Worm (Caenorhabditis elegans) whole organism, dauer: Measurements from ENCODE around the gene nhr-203.

Experiments
- unc-62 ChIP-seq: sonication (generic microtip); optimal IDR thresholded peaks from 2 replicates; lab custom pipeline; 2017; ENCODE audit warnings: missing biosample characterization, missing genetic modification reagents, missing genetic modification characterization

Gene nhr-203

DNA sequence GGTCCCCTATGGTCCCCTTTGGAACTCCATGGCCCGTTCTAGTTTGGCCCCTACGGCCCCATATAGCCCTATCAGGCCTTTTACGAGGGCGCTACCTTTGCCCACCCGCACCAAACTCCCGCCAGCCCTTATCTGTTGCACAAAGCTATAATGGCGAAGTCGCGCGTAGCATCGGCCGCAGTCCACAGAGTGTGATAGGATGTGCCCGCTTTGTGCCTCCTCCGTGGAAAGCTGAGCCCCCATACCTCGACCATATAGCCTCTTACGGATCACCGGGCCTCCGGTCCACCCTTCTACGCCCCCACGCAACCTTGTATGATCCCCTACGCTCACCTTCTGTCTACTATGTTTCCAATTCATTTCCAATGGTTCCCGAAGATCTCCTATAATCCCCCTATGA, 12.6 kb upstream of the nhr-203 start:
- no peak for TF ChIP-seq unc-62 (GFP tag; lab: Kevin White, UChicago)

DNA sequence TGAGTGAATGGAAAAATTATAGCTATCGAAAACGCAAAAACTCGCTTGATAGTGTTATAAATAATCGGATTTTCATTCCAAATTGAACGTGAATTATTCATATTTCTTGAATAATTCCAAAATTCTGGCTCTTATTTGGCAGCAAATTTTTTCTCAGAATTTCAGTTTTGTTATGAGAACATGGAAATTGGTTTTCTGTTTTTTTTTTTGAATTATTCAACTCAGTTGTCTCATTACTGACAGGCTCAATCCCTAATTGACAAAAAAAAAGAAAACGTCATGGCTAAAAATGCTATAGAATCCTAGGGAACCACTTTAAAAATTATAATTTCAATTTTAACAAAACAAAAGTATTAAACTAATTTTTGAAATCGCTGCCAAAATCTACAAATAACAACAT, 10.5 kb upstream of the nhr-203 start, which contains the start of gene srh-35:
Gene srh-35, minus strand, starts transcription at position 101 of the 400 bp plus-strand sequence.
- TF ChIP-seq unc-62 (GFP tag; lab: Kevin White, UChicago) = no peak

DNA sequence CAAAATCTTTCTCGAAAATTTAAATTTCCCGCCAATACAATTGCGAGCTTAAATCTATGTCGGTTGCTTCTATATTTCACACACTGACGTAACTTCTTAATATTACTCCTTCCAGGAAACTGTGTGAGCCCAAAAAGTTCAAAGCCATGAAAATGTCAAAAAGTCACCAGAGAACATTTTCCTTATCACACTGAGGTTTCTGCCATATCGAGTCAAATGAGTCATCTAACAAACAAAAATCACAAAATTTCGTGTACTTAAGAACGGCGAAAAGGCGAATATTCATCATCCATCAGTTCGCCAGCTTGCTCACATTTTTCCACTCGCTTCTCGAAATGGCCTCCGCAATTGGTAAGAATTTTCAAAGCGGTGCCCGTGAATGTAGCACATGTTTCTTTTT, 9.9 kb upstream of the nhr-203 start, which contains the start of gene M02H5.8:
Gene M02H5.8, plus strand, starts transcription at position 297 of the 400 bp plus-strand sequence.
- no peak for TF ChIP-seq unc-62 (GFP tag; lab: Kevin White, UChicago)

DNA sequence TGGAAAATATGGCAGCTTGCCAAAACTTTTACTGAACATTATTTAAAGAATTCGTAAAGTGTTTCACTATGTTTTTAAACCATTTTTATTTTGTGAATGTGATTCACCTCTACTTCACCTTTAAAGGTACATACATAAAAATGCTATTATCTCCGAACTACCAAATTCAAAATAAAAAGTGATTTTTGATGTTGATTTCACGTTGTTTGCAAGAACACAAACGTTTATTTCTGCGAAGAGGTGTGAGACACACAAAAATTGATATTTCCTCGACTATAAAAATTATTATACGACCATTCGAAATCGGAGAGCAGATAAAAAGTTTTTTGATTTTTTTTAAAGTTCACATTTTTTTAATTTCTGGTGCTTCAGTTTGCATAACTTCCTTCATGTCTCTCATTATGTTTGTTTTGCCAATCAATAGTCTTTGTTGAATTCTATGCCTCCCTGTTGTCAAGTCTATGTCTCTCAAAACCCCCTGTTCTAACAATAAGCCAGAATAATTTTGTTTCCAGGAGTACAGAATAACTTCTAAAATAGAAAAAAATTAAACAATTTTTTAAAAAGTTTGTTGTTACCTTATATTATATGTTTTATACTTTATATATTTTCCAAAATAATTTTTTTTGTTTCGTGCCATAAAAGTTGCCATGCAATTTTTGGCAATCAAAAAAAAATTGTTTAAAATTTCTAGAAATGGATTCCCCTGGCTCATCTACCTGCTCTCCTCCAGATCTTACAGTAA, 8.7 kb upstream of the nhr-203 start, which contains the start of gene nhr-123:
Gene nhr-123, plus strand, starts transcription at position 695 of the 745 bp plus-strand sequence.
- TF ChIP-seq unc-62 (GFP tag; lab: Kevin White, UChicago) = no peak

DNA sequence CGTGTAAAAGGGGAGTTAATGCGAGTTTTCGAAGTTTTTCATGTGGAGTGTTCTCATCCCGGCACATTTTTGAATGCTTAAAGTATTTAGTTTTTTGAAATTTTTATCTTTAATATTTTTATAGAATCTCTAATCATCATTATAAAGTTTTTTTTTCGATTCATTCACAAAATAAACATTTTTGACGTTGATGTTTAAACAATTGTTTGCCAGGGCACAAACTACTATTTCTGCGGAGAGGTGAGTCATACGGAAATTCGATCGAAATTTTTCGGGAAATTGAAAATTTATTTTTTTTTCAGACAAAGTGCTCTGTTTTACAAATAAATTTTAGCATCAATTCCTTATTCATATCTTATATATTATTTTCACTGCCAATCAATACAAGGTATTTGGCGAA, 6.0 kb upstream of the nhr-203 start, which contains the start of gene nhr-98:
Gene nhr-98, plus strand, starts transcription at position 301 of the 400 bp plus-strand sequence.
- TF ChIP-seq unc-62 (GFP tag; lab: Kevin White, UChicago) = no peak

DNA sequence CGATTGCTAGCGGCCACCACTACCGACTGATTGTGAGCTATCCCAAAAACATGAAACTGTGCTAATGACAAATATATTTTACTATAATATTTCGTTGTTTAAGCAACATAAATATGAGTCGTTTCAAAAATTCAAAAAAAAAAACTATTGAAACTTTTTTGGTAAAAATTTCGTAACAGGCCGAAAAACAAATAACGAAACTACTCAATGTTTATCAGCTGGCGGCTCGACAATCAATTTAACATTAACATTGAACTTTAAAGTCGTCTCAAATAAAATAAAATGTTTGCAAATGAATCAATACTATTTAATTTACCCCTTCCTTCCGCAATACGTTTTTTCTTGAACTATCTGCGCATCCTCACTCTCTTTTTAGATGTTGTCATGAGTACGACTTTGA, 1.8 kb upstream of the nhr-203 start:
- no peak for TF ChIP-seq unc-62 (GFP tag; lab: Kevin White, UChicago)

DNA sequence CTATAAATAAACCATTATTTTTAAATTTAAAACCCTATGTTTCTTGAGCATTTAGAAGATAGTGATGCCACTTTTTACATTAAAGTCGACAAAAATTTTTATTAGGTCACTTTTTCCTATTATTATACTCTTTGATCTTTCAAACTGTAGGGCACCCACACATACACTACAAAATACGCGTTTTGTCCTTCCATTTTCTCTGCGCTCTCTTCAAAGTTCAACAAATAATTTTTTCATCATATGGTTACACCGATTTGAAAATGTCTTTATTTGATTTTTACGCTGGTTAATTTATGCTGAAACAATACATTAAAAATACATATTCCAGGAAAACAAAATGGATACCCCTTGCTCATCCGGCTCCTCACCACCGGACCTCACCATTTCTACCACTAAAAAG, 2.7 kb downstream of the nhr-203 start, which contains the start of gene nhr-202:
Gene nhr-202, plus strand, starts transcription at position 326 of the 400 bp plus-strand sequence.
- TF ChIP-seq unc-62 (GFP tag; lab: Kevin White, UChicago) = no peak

DNA sequence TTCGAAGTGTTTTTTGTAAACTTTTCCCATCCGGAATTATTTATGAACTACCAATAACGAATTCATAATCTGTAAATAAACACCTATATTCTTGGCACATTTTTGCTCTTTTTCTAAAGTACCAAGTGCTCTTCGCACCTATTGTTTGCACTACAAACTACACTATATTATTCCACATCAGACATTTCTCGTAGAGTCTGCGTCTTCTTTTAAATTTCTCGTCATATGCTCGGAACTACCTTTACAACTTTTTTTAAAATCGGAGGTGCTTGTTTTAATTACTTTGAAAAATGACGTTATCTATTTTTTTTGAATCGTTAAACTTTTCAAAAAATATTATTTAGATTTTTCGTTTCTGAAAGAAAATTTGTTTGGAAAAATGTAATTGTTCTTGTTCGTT, 5.2 kb downstream of the nhr-203 start, which contains the start of gene nhr-201:
Gene nhr-201, plus strand, starts transcription at position 29 of the 400 bp plus-strand sequence.
- TF ChIP-seq unc-62 (GFP tag; lab: Kevin White, UChicago) = no peak

DNA sequence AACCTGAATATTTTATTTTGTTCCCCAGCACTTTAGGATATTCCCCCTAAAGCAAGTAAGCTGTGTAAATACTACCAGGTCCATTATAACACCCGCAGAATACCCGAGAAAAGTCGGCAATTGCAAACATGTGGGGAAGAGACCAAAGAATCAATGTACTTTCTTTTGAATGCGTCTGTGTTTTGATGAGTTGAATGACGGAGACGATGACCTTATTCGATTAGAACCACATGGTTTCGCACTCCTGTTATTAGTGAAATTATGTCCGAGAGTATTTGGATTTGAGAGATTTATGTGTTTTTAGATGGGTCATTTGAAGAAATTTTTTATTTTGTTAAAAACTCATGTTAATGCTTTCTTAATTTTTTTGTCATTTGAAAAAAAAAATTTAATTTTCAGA, 5.8 kb downstream of the nhr-203 start:
- no peak for TF ChIP-seq unc-62 (GFP tag; lab: Kevin White, UChicago)

DNA sequence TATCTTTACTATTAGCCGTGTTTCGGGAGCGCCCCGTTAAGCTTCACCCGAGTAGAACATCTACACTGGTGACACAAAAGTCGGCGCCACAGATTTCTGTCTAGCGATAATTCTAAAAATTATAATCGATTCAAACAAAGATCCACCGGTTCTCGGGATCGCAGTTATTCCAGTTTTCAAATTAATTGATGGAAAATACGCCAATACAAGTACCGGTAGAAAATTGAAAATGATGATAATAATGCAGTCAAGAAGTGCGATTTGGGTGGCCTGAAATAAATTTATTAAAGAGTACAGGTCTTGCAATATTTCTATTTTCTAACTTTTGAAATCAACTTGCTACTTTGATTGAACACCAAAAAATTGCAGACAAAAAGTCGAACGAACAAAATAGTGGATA, 7.9 kb downstream of the nhr-203 start:
- TF ChIP-seq unc-62 (GFP tag; lab: Kevin White, UChicago) = no peak

DNA sequence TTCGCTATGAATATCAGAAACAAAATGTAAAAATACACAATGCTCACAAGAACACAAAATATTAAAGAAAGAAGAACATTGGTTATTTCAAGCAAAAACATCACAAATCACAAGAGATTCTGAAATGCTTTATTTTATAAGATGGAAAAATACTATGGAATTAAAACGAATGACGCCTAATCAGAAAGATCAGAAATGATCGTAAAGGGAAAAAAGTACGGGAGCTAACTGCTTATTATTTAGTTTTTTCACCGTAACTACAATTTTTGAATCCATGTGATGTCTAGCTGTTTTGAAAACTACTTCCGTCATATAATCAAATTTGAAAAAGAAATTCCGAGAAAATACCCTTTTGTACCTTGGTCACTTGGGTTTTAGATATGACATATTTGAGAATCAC, 8.9 kb downstream of the nhr-203 start, which contains the start of gene srbc-57:
Gene srbc-57, minus strand, starts transcription at position 101 of the 400 bp plus-strand sequence.
- no peak for TF ChIP-seq unc-62 (GFP tag; lab: Kevin White, UChicago)

DNA sequence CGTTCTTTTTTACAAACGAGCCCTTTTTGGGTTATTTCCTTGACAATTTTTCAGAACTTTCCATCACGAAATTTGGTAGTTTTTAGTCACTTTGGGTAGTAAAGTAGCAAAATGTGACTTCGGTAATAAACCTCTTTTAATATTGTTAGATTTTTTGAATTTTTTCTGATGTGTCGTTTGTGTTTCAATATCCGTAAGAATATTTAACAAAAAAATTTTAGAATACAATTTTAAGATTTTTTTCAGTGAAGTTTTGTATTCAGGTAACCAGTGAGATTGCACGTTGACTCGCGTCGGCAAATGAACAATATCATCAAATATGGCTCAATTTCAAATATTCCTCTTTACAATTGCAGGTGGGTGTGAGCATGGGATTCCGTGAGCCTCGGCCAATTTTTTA, 13.0 kb downstream of the nhr-203 start, which contains the start of gene srt-31:
Gene srt-31, plus strand, starts transcription at position 301 of the 400 bp plus-strand sequence.
- no peak for TF ChIP-seq unc-62 (GFP tag; lab: Kevin White, UChicago)

DNA sequence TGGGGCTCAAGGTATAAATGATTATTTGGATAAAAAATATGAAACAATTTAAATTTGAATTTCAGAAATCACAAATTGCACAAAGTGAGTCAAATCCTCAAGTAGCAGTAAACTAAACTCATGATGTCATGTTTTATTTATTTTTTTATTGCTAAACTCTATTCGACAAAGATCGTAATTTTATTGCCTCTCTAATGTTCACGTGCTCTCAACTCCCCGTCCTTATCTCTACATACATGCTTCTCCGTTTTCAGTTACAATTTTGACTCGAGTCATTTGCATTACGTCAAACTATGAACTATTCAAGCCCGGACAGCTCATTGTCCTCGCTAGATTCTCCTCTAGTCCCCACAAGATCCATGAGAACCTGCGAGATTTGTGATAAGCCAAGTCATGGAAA, 14.9 kb downstream of the nhr-203 start, which contains the start of gene nhr-99:
Gene nhr-99, plus strand, starts transcription at position 263 of the 400 bp plus-strand sequence.
- no peak for TF ChIP-seq unc-62 (GFP tag; lab: Kevin White, UChicago)

DNA sequence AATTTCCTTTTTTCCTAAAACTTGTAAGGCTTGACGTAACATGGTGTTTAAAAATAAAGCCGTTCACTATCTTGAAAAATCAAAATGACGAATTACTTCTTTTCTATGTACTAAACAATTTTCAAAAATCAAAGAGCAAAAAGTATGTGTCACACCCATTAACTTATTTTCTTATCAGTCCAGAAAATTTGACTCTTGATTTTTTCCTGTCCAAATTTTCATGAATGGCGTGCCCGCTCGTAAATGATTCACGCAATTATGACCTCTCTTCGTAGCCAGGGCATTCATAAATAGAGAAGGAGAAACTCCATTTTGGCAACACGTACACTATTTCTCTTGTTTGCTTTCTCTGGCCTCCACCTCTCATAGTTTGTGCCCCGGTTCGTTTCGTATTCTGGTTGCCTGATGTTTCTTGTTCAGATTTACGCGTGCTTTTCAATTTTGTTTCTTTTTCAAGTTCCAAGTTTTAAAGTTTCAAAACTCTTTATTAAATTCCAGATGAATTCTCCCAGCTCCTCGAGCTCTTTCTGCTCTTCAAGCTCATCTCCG, 18.1 kb downstream of the nhr-203 start, which contains the start of gene nhr-55:
Gene nhr-55, plus strand, starts transcription at position 499 of the 549 bp plus-strand sequence.
- TF ChIP-seq unc-62 (GFP tag; lab: Kevin White, UChicago) = no peak

DNA sequence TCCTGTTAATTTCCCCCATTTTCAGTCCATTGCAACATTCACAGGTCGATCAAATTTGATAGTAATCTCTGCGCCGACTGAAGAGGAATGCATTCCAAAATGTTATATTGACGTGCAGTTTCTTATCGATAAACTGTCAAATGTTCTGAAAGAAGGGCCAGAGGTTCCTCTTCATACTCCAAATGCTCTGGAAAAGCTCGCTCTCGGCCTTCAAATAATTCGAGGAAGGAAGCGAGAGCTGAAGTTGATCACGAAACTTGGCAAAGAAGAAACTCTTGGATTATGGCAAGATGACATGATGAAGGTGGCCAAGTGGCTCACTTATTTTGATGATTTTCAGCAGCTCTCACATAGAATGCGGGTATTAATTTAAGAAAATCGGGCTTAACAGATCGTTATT, 19.5 kb downstream of the nhr-203 start:
- TF ChIP-seq unc-62 (GFP tag; lab: Kevin White, UChicago) = no peak

DNA sequence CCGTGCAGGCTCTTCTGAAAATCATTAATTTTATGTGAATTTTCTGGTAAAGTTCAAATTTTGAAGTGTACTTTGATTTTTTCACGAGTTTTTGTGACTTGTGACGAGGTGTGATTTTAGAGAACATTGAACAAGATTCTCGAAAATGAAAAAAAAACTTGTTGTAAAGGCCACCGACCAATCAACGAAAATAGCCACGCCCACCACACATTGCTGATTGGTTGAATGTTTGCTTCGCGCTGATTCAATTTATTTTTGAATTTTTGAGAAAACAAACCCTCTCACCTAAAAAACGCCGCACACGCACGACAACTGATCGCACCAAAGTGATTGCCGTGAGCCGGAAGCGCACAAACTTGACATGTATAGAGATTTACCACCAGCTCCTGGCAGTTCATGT, 23.3 kb downstream of the nhr-203 start:
- no peak for TF ChIP-seq unc-62 (GFP tag; lab: Kevin White, UChicago)
